Worm (Caenorhabditis elegans): Measurements from ENCODE around the gene Y73B6BL.37.

Gene Y73B6BL.37

ce11 chrIV:6474751-6475150 lies 12.4 kb upstream of the Y73B6BL.37 start (continued):
- TF ChIP-seq nhr-11 (tag; optimal IDR thresholded peaks at IDR 0.05) (no peak), crh-2 (tag; optimal IDR thresholded peaks at IDR 0.05) (peak; percentile 54), C34F6.9 (tag; optimal IDR thresholded peaks at IDR 0.05) (peak; percentile 83), Y55F3AM.14 (GFP tag; optimal IDR thresholded peaks at IDR 0.05) (no peak), gmeb-1 (tag; optimal IDR thresholded peaks at IDR 0.05) (no peak), sma-9 (GFP tag; optimal IDR thresholded peaks at IDR 0.05) (peak; percentile 55), sma-9 (tag; optimal IDR thresholded peaks at IDR 0.05) (no peak), snpc-4 (tag; optimal IDR thresholded peaks at IDR 0.05) (no peak), alr-1 (tag; optimal IDR thresholded peaks at IDR 0.05) (no peak), nhr-23 (tag; optimal IDR thresholded peaks at IDR 0.05) (no peak), sem-4 (tag; optimal IDR thresholded peaks at IDR 0.05) (no peak), zag-1 (tag; optimal IDR thresholded peaks at IDR 0.05) (peak; percentile 38), ceh-82 (tag; optimal IDR thresholded peaks at IDR 0.05) (no peak), nhr-237 (tag; optimal IDR thresholded peaks at IDR 0.05) (no peak), F13H6.1 (tag; optimal IDR thresholded peaks at IDR 0.05) (peak; percentile 16), blmp-1 (tag; optimal IDR thresholded peaks at IDR 0.05; ENCODE audit: insufficient read depth) (no peak), ztf-1 (GFP tag; conservative IDR thresholded peaks at IDR 0.05) (no peak), R02D3.7 (tag; optimal IDR thresholded peaks at IDR 0.05) (no peak)

ce11 chrIV:6480221-6480620 lies 6.9 kb upstream of the Y73B6BL.37 start, which contains the start of gene tyr-6:
Gene tyr-6 (plus strand): TSS chrIV:6480521.
- TF ChIP-seq ztf-1 (GFP tag; conservative IDR thresholded peaks at IDR 0.05) (no peak), nhr-6 (tag; optimal IDR thresholded peaks at IDR 0.05) (no peak), zag-1 (tag; optimal IDR thresholded peaks at IDR 0.05) (no peak), nhr-11 (tag; optimal IDR thresholded peaks at IDR 0.05) (no peak), ZK546.5 (tag; optimal IDR thresholded peaks at IDR 0.05) (no peak), nhr-77 (tag; optimal IDR thresholded peaks at IDR 0.05) (no peak), nhr-21 (tag; optimal IDR thresholded peaks at IDR 0.05) (no peak), elt-3 (tag; optimal IDR thresholded peaks at IDR 0.05) (no peak), crh-2 (tag; optimal IDR thresholded peaks at IDR 0.05) (no peak), nhr-10 (tag; optimal IDR thresholded peaks at IDR 0.05) (no peak), ceh-16 (tag; optimal IDR thresholded peaks at IDR 0.05) (no peak)

- TF ChIP-seq sma-3 (GFP tag; optimal IDR thresholded peaks at IDR 0.05) (peak; percentile 32), lin-11 (tag; optimal IDR thresholded peaks at IDR 0.05) (no peak), egl-27 (tag; optimal IDR thresholded peaks at IDR 0.05) (no peak), blmp-1 (tag; optimal IDR thresholded peaks at IDR 0.05; ENCODE audit: insufficient read depth) (no peak), unc-55 (GFP tag; optimal IDR thresholded peaks at IDR 0.05) (no peak), nhr-23 (tag; optimal IDR thresholded peaks at IDR 0.05) (no peak), nhr-12 (tag; optimal IDR thresholded peaks at IDR 0.05) (no peak), snpc-4 (tag; optimal IDR thresholded peaks at IDR 0.05) (no peak), nhr-21 (tag; optimal IDR thresholded peaks at IDR 0.05) (no peak), ztf-4 (tag; optimal IDR thresholded peaks at IDR 0.05) (no peak), R02D3.7 (tag; optimal IDR thresholded peaks at IDR 0.05) (no peak), ceh-16 (tag; optimal IDR thresholded peaks at IDR 0.05) (no peak), crh-2 (tag; optimal IDR thresholded peaks at IDR 0.05) (peak; percentile 25), dmd-4 (tag; optimal IDR thresholded peaks at IDR 0.05) (no peak), alr-1 (tag; optimal IDR thresholded peaks at IDR 0.05) (no peak), sem-4 (tag; optimal IDR thresholded peaks at IDR 0.05) (no peak), elt-3 (tag; optimal IDR thresholded peaks at IDR 0.05) (no peak), F13H6.1 (tag; optimal IDR thresholded peaks at IDR 0.05) (no peak), zag-1 (tag; optimal IDR thresholded peaks at IDR 0.05) (no peak), unc-62 (GFP tag; optimal IDR thresholded peaks at IDR 0.05) (no peak), fos-1 (tag; optimal IDR thresholded peaks at IDR 0.05) (peak; percentile 56), lin-13 (GFP tag; optimal IDR thresholded peaks at IDR 0.05) (no peak), nhr-10 (tag; optimal IDR thresholded peaks at IDR 0.05) (no peak), ztf-1 (GFP tag; conservative IDR thresholded peaks at IDR 0.05) (no peak), nhr-25 (tag; optimal IDR thresholded peaks at IDR 0.05) (no peak), C34F6.9 (tag; optimal IDR thresholded peaks at IDR 0.05) (no peak), peb-1 (tag; optimal IDR thresholded peaks at IDR 0.05) (no peak), lin-39 (tag; optimal IDR thresholded peaks at IDR 0.05) (no peak), nhr-6 (tag; optimal IDR thresholded peaks at IDR 0.05) (no peak), nhr-11 (tag; optimal IDR thresholded peaks at IDR 0.05) (no peak), ama-1 (optimal IDR thresholded peaks at IDR 0.05) (no peak), mbf-1 (tag; optimal IDR thresholded peaks at IDR 0.05) (no peak), unc-39 (tag; optimal IDR thresholded peaks at IDR 0.05) (no peak), elt-1 (tag; optimal IDR thresholded peaks at IDR 0.05) (no peak), sma-9 (GFP tag; optimal IDR thresholded peaks at IDR 0.05) (peak; percentile 55), sma-9 (tag; optimal IDR thresholded peaks at IDR 0.05) (no peak), gmeb-1 (tag; optimal IDR thresholded peaks at IDR 0.05) (peak; percentile 34), nhr-237 (tag; optimal IDR thresholded peaks at IDR 0.05) (no peak), Y55F3AM.14 (GFP tag; optimal IDR thresholded peaks at IDR 0.05) (peak; percentile 28), ZK546.5 (tag; optimal IDR thresholded peaks at IDR 0.05) (no peak), ztf-11 (tag; optimal IDR thresholded peaks at IDR 0.05) (no peak), skn-1 (tag; optimal IDR thresholded peaks at IDR 0.05) (no peak), mdl-1 (tag; optimal IDR thresholded peaks at IDR 0.05) (no peak), nhr-129 (tag; optimal IDR thresholded peaks at IDR 0.05) (peak; percentile 42), aly-2 (tag; optimal IDR thresholded peaks at IDR 0.05) (no peak), ceh-82 (tag; optimal IDR thresholded peaks at IDR 0.05) (no peak), mab-5 (tag; optimal IDR thresholded peaks at IDR 0.05) (no peak)
Measured at ce11 chrIV:6480978-6481377, 6.2 kb upstream of the Y73B6BL.37 start.

Data from whole organism, L2 larva.